Worm (Caenorhabditis elegans): ENCODE results near the gene sftd-3.

DNA sequence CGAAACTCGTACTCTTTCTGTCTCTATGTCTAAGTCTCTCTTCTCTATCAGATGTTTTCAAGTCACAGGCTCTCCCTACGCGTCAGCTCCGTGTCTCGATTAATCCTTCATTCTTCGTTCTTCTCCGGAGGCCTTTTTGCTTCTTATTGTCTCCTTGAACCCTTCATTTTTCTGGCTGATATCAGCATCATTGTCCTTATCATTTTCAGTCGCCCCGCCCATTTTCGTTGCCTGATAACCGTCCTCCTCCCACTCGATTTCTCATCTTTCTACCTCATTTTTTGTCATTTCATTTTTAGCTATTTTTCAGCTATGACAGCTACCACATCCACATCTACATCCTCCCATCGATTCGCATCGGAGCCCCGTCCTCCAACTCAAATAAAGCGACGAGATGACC, 41.8 kb downstream of the sftd-3 start, which contains the start of gene B0457.6:
- TF ChIP-seq mdl-1 (tag; optimal IDR thresholded peaks at IDR 0.05) = no peak
- TF ChIP-seq lsy-2 (tag; optimal IDR thresholded peaks at IDR 0.05) = no peak
- no peak for TF ChIP-seq fkh-10 (GFP tag; optimal IDR thresholded peaks at IDR 0.05)
- no peak for TF ChIP-seq ztf-4 (tag; optimal IDR thresholded peaks at IDR 0.05)
- no peak for TF ChIP-seq nhr-237 (tag; optimal IDR thresholded peaks at IDR 0.05)
- no peak for TF ChIP-seq fos-1 (tag; optimal IDR thresholded peaks at IDR 0.05)
- no peak for TF ChIP-seq aly-2 (tag; optimal IDR thresholded peaks at IDR 0.05)
- TF ChIP-seq ama-1 (optimal IDR thresholded peaks at IDR 0.05) = no peak
- no peak for TF ChIP-seq nhr-11 (tag; optimal IDR thresholded peaks at IDR 0.05)
- no peak for TF ChIP-seq nhr-90 (tag; optimal IDR thresholded peaks at IDR 0.05; ENCODE audit: poor library complexity)
- TF ChIP-seq unc-62 (GFP tag; optimal IDR thresholded peaks at IDR 0.05) = no peak
- TF ChIP-seq ces-1 (GFP tag; optimal IDR thresholded peaks at IDR 0.05) = no peak

All from whole organism, L1 larva.